Worm (Caenorhabditis elegans) whole organism, early embryonic: Measurements from ENCODE around the gene C09G12.5.

Experiments
- F13C5.2 ChIP-seq: sonication (generic microtip); optimal IDR thresholded peaks from 2 replicates; lab custom pipeline; 2017; ENCODE audit warnings: mild to moderate bottlenecking, missing genetic modification characterization, inconsistent platforms, missing compliant biosample characterization
- ama-1 ChIP-seq: fragments of 150-350 bp; optimal IDR thresholded peaks from 2 replicates; lab custom pipeline; 2014

ce11 chrIV:3515412-3516046, 36.4 kb downstream of the C09G12.5 start:
- TF ChIP-seq F13C5.2 (tag; lab: Kevin White, UChicago): no peak
- TF ChIP-seq ama-1 (lab: Kevin White, UChicago): no peak
